Fruit fly (Drosophila melanogaster) whole organism, wandering third instar larva: ENCODE measurements around the gene CG15546.

Source experiments
- Abd-B ChIP-seq: fragments of >200 bp; optimal IDR thresholded peaks from 2 replicates; lab custom pipeline; 2017; ENCODE audit warnings: missing biosample characterization, missing genetic modification characterization
- CG9705 ChIP-seq: fragments of 200-800 bp; sonication (Bioruptor generic); optimal IDR thresholded peaks from 2 replicates; lab custom pipeline; 2018; ENCODE audit warnings: missing biosample characterization, mild to moderate bottlenecking, missing genetic modification characterization
- Hnf4 ChIP-seq: fragments of 200-800 bp; sonication (Bioruptor generic); optimal IDR thresholded peaks from 2 replicates; lab custom pipeline; 2016; ENCODE audit warnings: missing biosample characterization, mild to moderate bottlenecking, missing genetic modification characterization
- Myc ChIP-seq: fragments of >200 bp; optimal IDR thresholded peaks from 2 replicates; lab custom pipeline; 2017
- Rel ChIP-seq, 2 experiments: fragments of 200-800 bp; sonication (Bioruptor generic) in 1 of 2; optimal IDR thresholded peaks; 2 replicates in 1 of 2; 3 replicates in 1 of 2; lab custom pipeline; 2016 to 2019; ENCODE audit warnings: mild to moderate bottlenecking in 2 of 2, missing biosample characterization in 2 of 2, missing genetic modification characterization in 2 of 2, moderate library complexity in 1 of 2
- dmrt93B ChIP-seq: fragments of 200-800 bp; sonication (Bioruptor generic); optimal IDR thresholded peaks from 2 replicates; lab custom pipeline; 2018; ENCODE audit warnings: missing biosample characterization, mild to moderate bottlenecking, missing genetic modification characterization
- ey ChIP-seq: fragments of 200-800 bp; sonication (Bioruptor generic); optimal IDR thresholded peaks from 2 replicates; lab custom pipeline; 2016; ENCODE audit warnings: missing biosample characterization, missing genetic modification characterization
- fru ChIP-seq: fragments of 200-800 bp; sonication (Bioruptor generic); optimal IDR thresholded peaks from 3 replicates; lab custom pipeline; 2016; ENCODE audit warnings: missing biosample characterization, mild to moderate bottlenecking, missing genetic modification characterization
- h ChIP-seq: fragments of 200-800 bp; sonication (Bioruptor generic); optimal IDR thresholded peaks from 3 replicates; lab custom pipeline; 2016; ENCODE audit warnings: missing biosample characterization, mild to moderate bottlenecking, missing genetic modification characterization
- jim ChIP-seq: fragments of 175-275, 200-325 bp; sonication (Bioruptor generic); optimal IDR thresholded peaks from 2 replicates; lab custom pipeline; 2016; ENCODE audit warnings: missing biosample characterization, mild to moderate bottlenecking, missing genetic modification characterization
- psq ChIP-seq: fragments of 200-800 bp; sonication (Bioruptor generic); optimal IDR thresholded peaks from 3 replicates; lab custom pipeline; 2017; ENCODE audit warnings: missing biosample characterization, mild to moderate bottlenecking, missing genetic modification characterization, moderate library complexity
- tai ChIP-seq: sonication (Bioruptor generic); optimal IDR thresholded peaks from 2 replicates; lab custom pipeline; 2016; ENCODE audit warnings: missing biosample characterization, missing genetic modification characterization
- usp ChIP-seq: fragments of >200 bp; optimal IDR thresholded peaks from 2 replicates; lab custom pipeline; 2017; ENCODE audit warnings: missing biosample characterization, missing genetic modification characterization

DNA sequence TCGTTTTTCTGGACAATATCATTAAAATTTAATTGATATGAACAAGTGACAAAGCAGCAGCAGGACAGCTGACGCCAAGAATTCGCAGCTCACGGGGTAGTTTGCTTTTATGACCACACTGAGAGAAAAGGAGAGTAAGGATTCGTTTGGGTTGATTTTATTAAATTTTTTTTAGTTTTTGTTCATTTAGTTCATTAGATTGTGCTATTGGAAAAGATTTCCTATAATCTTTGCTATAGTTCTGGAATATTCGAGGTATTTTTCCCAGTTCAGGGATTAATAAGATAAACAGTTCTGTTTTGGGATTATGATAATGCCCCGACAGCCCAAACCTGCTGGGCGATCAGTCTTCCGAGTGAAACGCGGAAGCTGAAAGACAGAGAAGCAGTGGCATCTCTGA lies 33.8 kb downstream of the CG15546 start:
- TF ChIP-seq Myc (lab: Kevin White, UChicago): no peak
- peak; percentile 14 for TF ChIP-seq fru (GFP tag; lab: Kevin White, UChicago)
- no peak for TF ChIP-seq Rel (GFP tag; optimal IDR thresholded peaks at IDR 0.05; lab: Kevin White, UChicago)
- no peak for TF ChIP-seq Rel (tag; optimal IDR thresholded peaks at IDR 0.05; lab: Kevin White, UChicago)
- TF ChIP-seq ey (GFP tag; lab: Kevin White, UChicago): peak; percentile 46
- TF ChIP-seq usp: no peak
- TF ChIP-seq Hnf4 (GFP tag; lab: Kevin White, UChicago): no peak
- peak; percentile 11 for TF ChIP-seq tai (GFP tag; lab: Kevin White, UChicago)
- peak; percentile 58 for TF ChIP-seq h
- no peak for TF ChIP-seq jim (GFP tag; lab: Kevin White, UChicago)
- TF ChIP-seq CG9705: no peak
- no peak for TF ChIP-seq Abd-B (GFP tag; lab: Kevin White, UChicago)
- peak; percentile 29 for TF ChIP-seq dmrt93B (GFP tag; lab: Kevin White, UChicago)
- TF ChIP-seq psq: no peak
